Worm (Caenorhabditis elegans): ENCODE results near the gene H12C20.7.

The H12C20.7 gene

ce11 chrV:11521448-11521847, 51.3 kb downstream of the H12C20.7 start, which contains the start of gene pafo-1 (continued):
- TF ChIP-seq mep-1 (tag; optimal IDR thresholded peaks at IDR 0.05) (no peak), dmd-6 (GFP tag; IDR thresholded peaks at IDR 0.05) (peak; percentile 84), ceh-82 (tag; optimal IDR thresholded peaks at IDR 0.05) (no peak), daf-8 (GFP tag; IDR thresholded peaks at IDR 0.05) (no peak), ceh-28 (tag; optimal IDR thresholded peaks at IDR 0.05) (no peak), nhr-102 (tag; optimal IDR thresholded peaks at IDR 0.05) (peak; percentile 91), dmd-9 (GFP tag; IDR thresholded peaks at IDR 0.05) (no peak), lin-39 (tag; optimal IDR thresholded peaks at IDR 0.05) (no peak), hlh-30 (tag; optimal IDR thresholded peaks at IDR 0.05; ENCODE audit: insufficient read depth) (peak; percentile 79), ceh-32 (tag; optimal IDR thresholded peaks at IDR 0.05; ENCODE audit: poor library complexity) (peak; percentile 37), fkh-10 (GFP tag; optimal IDR thresholded peaks at IDR 0.05) (peak; percentile 57), lin-38 (GFP tag; IDR thresholded peaks at IDR 0.05) (no peak), nhr-25 (tag; optimal IDR thresholded peaks at IDR 0.05; ENCODE audit: borderline replicate concordance, insufficient read depth) (no peak), zip-11 (GFP tag; IDR thresholded peaks at IDR 0.05) (no peak), mdl-1 (tag; optimal IDR thresholded peaks at IDR 0.05) (peak in 1 of 2 experiments; percentile 52), cey-2 (tag; optimal IDR thresholded peaks at IDR 0.05; ENCODE audit: borderline replicate concordance, insufficient read depth) (no peak), lin-13 (GFP tag; optimal IDR thresholded peaks at IDR 0.05) (peak; percentile 75), Y105C5A.15 (GFP tag; IDR thresholded peaks at IDR 0.05) (no peak), D1046.2 (GFP tag; IDR thresholded peaks at IDR 0.05) (0 out of 2 replicates have a peak, but pooled peaks have one; percentile 31), nhr-6 (tag; optimal IDR thresholded peaks at IDR 0.05) (peak; percentile 88), nhr-41 (GFP tag; IDR thresholded peaks at IDR 0.05) (no peak), dve-1 (tag; optimal IDR thresholded peaks at IDR 0.05; ENCODE audit: insufficient read depth) (peak; percentile 81), jun-1 (tag; optimal IDR thresholded peaks at IDR 0.05) (no peak), nhr-77 (tag; optimal IDR thresholded peaks at IDR 0.05) (peak; percentile 54), nhr-28 (tag; optimal IDR thresholded peaks at IDR 0.05) (peak; percentile 79), ceh-44 (GFP tag; IDR thresholded peaks at IDR 0.05) (no peak), zip-2 (tag; optimal IDR thresholded peaks at IDR 0.05) (no peak), duxl-1 (tag; optimal IDR thresholded peaks at IDR 0.05; ENCODE audit: poor library complexity) (peak; percentile 86)

Data from whole organism, L4 larva.